Worm (Caenorhabditis elegans): ENCODE measurements around the gene pqn-31.
A peak's percentile ranks its signal among the peaks of the same experiment; 100 is the strongest.

The pqn-31 gene

ce11 chrV:9146196-9146595, 36.8 kb downstream of the pqn-31 start (continued):
- no peak for TF ChIP-seq pha-4 (GFP tag; IDR thresholded peaks at IDR 0.05)
- TF ChIP-seq pha-4 (tag; optimal IDR thresholded peaks at IDR 0.05), result no peak
- no peak for TF ChIP-seq lin-29 (GFP tag; IDR thresholded peaks at IDR 0.05)
- TF ChIP-seq fos-1 (tag; optimal IDR thresholded peaks at IDR 0.05), result no peak
- no peak for TF ChIP-seq daf-16 (GFP tag; optimal IDR thresholded peaks at IDR 0.05)
- no peak for TF ChIP-seq daf-16 (tag; optimal IDR thresholded peaks at IDR 0.05)
- TF ChIP-seq zip-2 (tag; optimal IDR thresholded peaks at IDR 0.05), result no peak
- TF ChIP-seq Y75B8A.6 (GFP tag; IDR thresholded peaks at IDR 0.05), result no peak
- no peak for TF ChIP-seq daf-8 (GFP tag; IDR thresholded peaks at IDR 0.05)
- TF ChIP-seq madf-9 (GFP tag; conservative IDR thresholded peaks at IDR 0.05), result no peak
- no peak for TF ChIP-seq ZK337.2 (GFP tag; IDR thresholded peaks at IDR 0.05)
- TF ChIP-seq jun-1 (tag; optimal IDR thresholded peaks at IDR 0.05), result no peak
- TF ChIP-seq ceh-82 (tag; optimal IDR thresholded peaks at IDR 0.05), result no peak
- TF ChIP-seq spr-1 (tag; optimal IDR thresholded peaks at IDR 0.05), result no peak
- TF ChIP-seq ctbp-1 (GFP tag; IDR thresholded peaks at IDR 0.05), result no peak
- TF ChIP-seq ceh-44 (GFP tag; IDR thresholded peaks at IDR 0.05), result no peak
- no peak for TF ChIP-seq aha-1 (tag)
- TF ChIP-seq dmd-6 (GFP tag; IDR thresholded peaks at IDR 0.05), result peak; percentile 75
- peak; percentile 3 for TF ChIP-seq nhr-28 (tag; optimal IDR thresholded peaks at IDR 0.05)
- TF ChIP-seq zfp-2 (tag; optimal IDR thresholded peaks at IDR 0.05), result no peak
- no peak for TF ChIP-seq F10B5.3 (tag; optimal IDR thresholded peaks at IDR 0.05)
- no peak for TF ChIP-seq sdz-12 (GFP tag; optimal IDR thresholded peaks at IDR 0.05)
- no peak for TF ChIP-seq T26A8.4 (GFP tag; IDR thresholded peaks at IDR 0.05)
- TF ChIP-seq egl-27 (tag; optimal IDR thresholded peaks at IDR 0.05), result no peak

- TF ChIP-seq dmd-6 (GFP tag; IDR thresholded peaks at IDR 0.05) (peak; percentile 25; the same call in 1 of the 2 replicates), unc-62 (GFP tag; optimal IDR thresholded peaks at IDR 0.05 in 1 of 2) (peak in 1 of 2 experiments; percentile 95), unc-62 (tag; optimal IDR thresholded peaks at IDR 0.05) (no peak), dmd-8 (GFP tag; IDR thresholded peaks at IDR 0.05) (no peak), mxl-3 (GFP tag; optimal IDR thresholded peaks at IDR 0.05) (peak; percentile 56), nhr-48 (tag; optimal IDR thresholded peaks at IDR 0.05) (peak; percentile 37), nhr-28 (tag; optimal IDR thresholded peaks at IDR 0.05) (peak; percentile 5), hlh-11 (tag; optimal IDR thresholded peaks at IDR 0.05) (peak; percentile 35), ctbp-1 (GFP tag; IDR thresholded peaks at IDR 0.05) (no peak), lin-29 (GFP tag; IDR thresholded peaks at IDR 0.05) (no peak), hlh-30 (tag; optimal IDR thresholded peaks at IDR 0.05; ENCODE audit: insufficient read depth) (peak; percentile 42), mxl-2 (GFP tag; conservative IDR thresholded peaks at IDR 0.05) (no peak), rbr-2 (tag; optimal IDR thresholded peaks at IDR 0.05) (no peak), attf-4 (tag; optimal IDR thresholded peaks at IDR 0.05) (no peak)
These were observed 37.6 kb downstream of the pqn-31 start, which contains the start of gene spl-2 for ce11 chrV:9146849-9147557. TSS of gene spl-2 (minus strand) at chrV:9146899.

DNA sequence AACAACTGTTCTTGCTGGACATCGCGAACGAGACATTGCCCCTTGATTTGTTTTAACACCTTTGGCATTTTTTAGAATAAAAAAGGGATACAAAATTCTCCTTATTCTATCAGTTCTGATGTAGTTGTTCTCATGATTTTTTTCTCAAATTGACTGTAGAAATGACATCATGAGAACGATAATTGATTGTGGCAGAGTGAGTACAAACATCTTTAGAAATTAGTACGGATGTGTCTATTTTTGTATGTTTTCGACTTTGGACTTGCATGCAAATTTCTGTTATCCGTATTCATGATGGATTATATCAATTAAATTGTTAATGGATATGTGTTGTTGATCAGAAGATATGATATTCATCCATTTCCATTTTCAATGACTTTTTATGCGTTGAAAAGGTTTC, 38.8 kb downstream of the pqn-31 start:
- TF ChIP-seq mxl-3 (GFP tag; optimal IDR thresholded peaks at IDR 0.05) (no peak), pha-4 (GFP tag; IDR thresholded peaks at IDR 0.05) (no peak), pha-4 (tag; optimal IDR thresholded peaks at IDR 0.05) (no peak), snpc-4 (tag; optimal IDR thresholded peaks at IDR 0.05) (no peak), lin-29 (GFP tag; IDR thresholded peaks at IDR 0.05) (no peak), ZK337.2 (GFP tag; IDR thresholded peaks at IDR 0.05) (no peak), dmd-6 (GFP tag; IDR thresholded peaks at IDR 0.05) (no peak), F37D6.2 (tag; optimal IDR thresholded peaks at IDR 0.05) (no peak), Y48G9A.11 (GFP tag; IDR thresholded peaks at IDR 0.05) (no peak), ceh-44 (GFP tag; IDR thresholded peaks at IDR 0.05) (no peak), F26F4.8 (GFP tag; conservative IDR thresholded peaks at IDR 0.05) (no peak), nhr-6 (tag; optimal IDR thresholded peaks at IDR 0.05) (no peak), nhr-111 (GFP tag; optimal IDR thresholded peaks at IDR 0.05) (no peak), lin-39 (tag; optimal IDR thresholded peaks at IDR 0.05) (no peak), mdl-1 (tag; optimal IDR thresholded peaks at IDR 0.05) (no peak)

Data from whole organism, L4 larva.